Fruit fly (Drosophila melanogaster): ENCODE measurements around the gene Coq4.

The Coq4 gene

dm6 chr3L:17465804-17466203, 32.4 kb upstream of the Coq4 start, which contains the start of gene QIL1 (continued):
- TF ChIP-seq schlank (tag; optimal IDR thresholded peaks at IDR 0.05) (no peak), CG5953 (GFP tag; IDR thresholded peaks at IDR 0.05) (no peak), h (optimal IDR thresholded peaks at IDR 0.05) (no peak), vnd (GFP tag; IDR thresholded peaks at IDR 0.05; ENCODE audit: partially characterized antibody) (no peak), CG17186 (GFP tag; optimal IDR thresholded peaks at IDR 0.05) (no peak), CG30020 (tag; optimal IDR thresholded peaks at IDR 0.05) (peak; percentile 64), CG14667 (GFP tag; IDR thresholded peaks at IDR 0.05) (no peak), Scr (GFP tag; IDR thresholded peaks at IDR 0.05; ENCODE audit: partially characterized antibody) (peak; percentile 10; the same call in 1 of the 2 replicates), Trl (optimal IDR thresholded peaks at IDR 0.05) (no peak), Trl (GFP tag; optimal IDR thresholded peaks at IDR 0.05) (no peak), CoRest (tag; optimal IDR thresholded peaks at IDR 0.05) (peak; percentile 42), CG1603 (tag; optimal IDR thresholded peaks at IDR 0.05) (peak; percentile 66), btn (GFP tag; optimal IDR thresholded peaks at IDR 0.05) (no peak), E2f2 (GFP tag; IDR thresholded peaks at IDR 0.05) (peak; percentile 64), CG8924 (tag; optimal IDR thresholded peaks at IDR 0.05) (peak; percentile 28), CG3995 (GFP tag; optimal IDR thresholded peaks at IDR 0.05) (no peak), Abd-B (GFP tag; optimal IDR thresholded peaks at IDR 0.05) (peak; percentile 78), ind (GFP tag; optimal IDR thresholded peaks at IDR 0.05) (no peak), CG33557 (GFP tag; optimal IDR thresholded peaks at IDR 0.05) (no peak), az2 (GFP tag; optimal IDR thresholded peaks at IDR 0.05) (no peak), Sry-δ (GFP tag; optimal IDR thresholded peaks at IDR 0.05) (peak; percentile 31), CG6254 (GFP tag; optimal IDR thresholded peaks at IDR 0.05) (no peak), onecut (GFP tag; IDR thresholded peaks at IDR 0.05) (no peak), sug (tag; optimal IDR thresholded peaks at IDR 0.05) (peak; percentile 1), nom (GFP tag; optimal IDR thresholded peaks at IDR 0.05) (no peak), ATbp (GFP tag; optimal IDR thresholded peaks at IDR 0.05) (no peak), Drgx (GFP tag; IDR thresholded peaks at IDR 0.05) (no peak), aop (GFP tag; IDR thresholded peaks at IDR 0.05) (no peak), Elba2 (GFP tag; optimal IDR thresholded peaks at IDR 0.05) (no peak), CG17912 (GFP tag; optimal IDR thresholded peaks at IDR 0.05) (no peak), Nf-YC (tag; optimal IDR thresholded peaks at IDR 0.05) (peak; percentile 14), PHDP (tag; optimal IDR thresholded peaks at IDR 0.05) (no peak), Myb (GFP tag; optimal IDR thresholded peaks at IDR 0.05) (peak; percentile 26), CG12769 (tag; optimal IDR thresholded peaks at IDR 0.05) (peak; percentile 9), ase (GFP tag; IDR thresholded peaks at IDR 0.05) (no peak), dpn (GFP tag; optimal IDR thresholded peaks at IDR 0.05) (no peak), so (GFP tag; IDR thresholded peaks at IDR 0.05) (no peak), CG12391 (tag; optimal IDR thresholded peaks at IDR 0.05) (peak; percentile 27), CG10543 (GFP tag; optimal IDR thresholded peaks at IDR 0.05) (no peak), Xbp1 (GFP tag; optimal IDR thresholded peaks at IDR 0.05) (no peak), row (GFP tag; IDR thresholded peaks at IDR 0.05) (0 out of 3 replicates have a peak, but pooled peaks have one; percentile 10), CG15479 (GFP tag; optimal IDR thresholded peaks at IDR 0.05) (no peak), BtbVII (GFP tag; optimal IDR thresholded peaks at IDR 0.05) (no peak), nmo (GFP tag; optimal IDR thresholded peaks at IDR 0.05) (peak; percentile 54), zf30C (GFP tag; optimal IDR thresholded peaks at IDR 0.05) (no peak), zfh2 (GFP tag; optimal IDR thresholded peaks at IDR 0.05) (no peak), Hmr (GFP tag; optimal IDR thresholded peaks at IDR 0.05) (peak; percentile 43), Pdp1 (GFP tag; optimal IDR thresholded peaks at IDR 0.05) (peak in 1 of 2 experiments; percentile 94), cato (GFP tag; optimal IDR thresholded peaks at IDR 0.05; ENCODE audit: borderline replicate concordance) (no peak), al (GFP tag; IDR thresholded peaks at IDR 0.05) (no peak), D19B (GFP tag; optimal IDR thresholded peaks at IDR 0.05) (no peak)
